Worm (Caenorhabditis elegans) whole organism, L4 larva: ENCODE measurements around the gene T27D12.1.
A peak's percentile ranks its signal among the peaks of the same experiment; 100 is the strongest.

Experiments
- F49E8.2 ChIP-seq: sonication (generic microtip); optimal IDR thresholded peaks from 2 replicates; lab custom pipeline; 2016; ENCODE audit warnings: missing compliant biosample characterization, mild to moderate bottlenecking, missing genetic modification characterization, borderline replicate concordance
- Y48G9A.11 ChIP-seq: fragments of 200-800 bp; sonication (Bioruptor generic); IDR thresholded peaks from 2 replicates; pipeline ENCODE4 v1.3.6; 2022; ENCODE audit warnings: missing genetic modification reagents, missing genetic modification characterization, missing compliant biosample characterization
- Y5F2A.4 ChIP-seq: fragments of 200-800 bp; sonication (Bioruptor generic); optimal IDR thresholded peaks from 2 replicates; lab custom pipeline; 2018; ENCODE audit warnings: mild to moderate bottlenecking, missing genetic modification characterization, missing compliant biosample characterization
- ZK337.2 ChIP-seq: fragments of 200-800 bp; sonication (Bioruptor generic); IDR thresholded peaks from 2 replicates; pipeline ENCODE4 v1.3.6; 2022; ENCODE audit warnings: missing genetic modification reagents, missing genetic modification characterization, missing compliant biosample characterization
- ama-1 ChIP-seq: fragments of 150-350 bp; optimal IDR thresholded peaks from 2 replicates; lab custom pipeline; 2014; ENCODE audit warnings: inconsistent platforms, mixed read lengths
- attf-4 ChIP-seq: sonication (generic microtip); optimal IDR thresholded peaks from 3 replicates; lab custom pipeline; 2017; ENCODE audit warnings: missing biosample characterization, missing genetic modification characterization
- ceh-44 ChIP-seq: fragments of 200-800 bp; sonication (Bioruptor generic); IDR thresholded peaks from 2 replicates; pipeline ENCODE4 v1.3.6; 2022; ENCODE audit warnings: missing genetic modification reagents, missing genetic modification characterization, missing compliant biosample characterization
- cey-2 ChIP-seq: sonication (generic microtip); optimal IDR thresholded peaks from 3 replicates; lab custom pipeline; 2017; ENCODE audit warnings: missing genetic modification characterization, mild to moderate bottlenecking, missing compliant biosample characterization, antibody characterized with exemption, borderline replicate concordance; ENCODE audit not compliant: insufficient read depth
- dmd-6 ChIP-seq: fragments of 200-800 bp; sonication (Bioruptor generic); IDR thresholded peaks from 2 replicates; pipeline ENCODE4 v1.3.6; 2022; ENCODE audit warnings: missing genetic modification reagents, missing genetic modification characterization, missing compliant biosample characterization
- dmd-9 ChIP-seq: fragments of 200-800 bp; sonication (Bioruptor generic); IDR thresholded peaks from 2 replicates; pipeline ENCODE4 v1.3.6; 2022; ENCODE audit warnings: missing genetic modification reagents, missing genetic modification characterization, missing compliant biosample characterization
- dpl-1 ChIP-seq: fragments of 150-350 bp; optimal IDR thresholded peaks from 2 replicates; lab custom pipeline; 2014; ENCODE audit warnings: missing biosample characterization, missing genetic modification reagents, missing genetic modification characterization
- dve-1 ChIP-seq: sonication (generic microtip); optimal IDR thresholded peaks from 2 replicates; lab custom pipeline; 2017; ENCODE audit warnings: antibody characterized with exemption, mild to moderate bottlenecking, missing genetic modification characterization, missing compliant biosample characterization; ENCODE audit not compliant: insufficient read depth
- egl-27 ChIP-seq: sonication (generic microtip); optimal IDR thresholded peaks from 3 replicates; lab custom pipeline; 2017; ENCODE audit warnings: missing biosample characterization, missing genetic modification reagents, missing genetic modification characterization
- hlh-30 ChIP-seq: sonication (generic microtip); optimal IDR thresholded peaks from 2 replicates; lab custom pipeline; 2017; ENCODE audit warnings: antibody characterized with exemption, mild to moderate bottlenecking, missing genetic modification characterization, missing compliant biosample characterization; ENCODE audit not compliant: insufficient read depth
- jun-1 ChIP-seq: fragments of 150-350 bp; optimal IDR thresholded peaks from 2 replicates; lab custom pipeline; 2014; ENCODE audit warnings: missing biosample characterization, missing genetic modification reagents, missing genetic modification characterization
- lin-1 ChIP-seq: fragments of 200-800 bp; sonication (Bioruptor generic); IDR thresholded peaks from 2 replicates; pipeline ENCODE4 v1.3.6; 2022; ENCODE audit warnings: missing genetic modification reagents, missing genetic modification characterization, missing compliant biosample characterization
- lin-29 ChIP-seq: fragments of 200-800 bp; sonication (Bioruptor generic); IDR thresholded peaks from 2 replicates; pipeline ENCODE4 v1.3.6; 2022; ENCODE audit warnings: missing genetic modification reagents, missing genetic modification characterization, missing compliant biosample characterization
- lin-38 ChIP-seq: fragments of 200-800 bp; sonication (Bioruptor generic); IDR thresholded peaks from 2 replicates; pipeline ENCODE4 v1.3.6; 2022; ENCODE audit warnings: missing genetic modification reagents, missing genetic modification characterization, missing compliant biosample characterization
- madf-5 ChIP-seq, 2 experiments: fragments of 200-800 bp; sonication (Bioruptor generic); IDR thresholded peaks; 2 replicates each; pipeline ENCODE4 v1.3.6; 2022; ENCODE audit warnings: missing compliant biosample characterization in 2 of 2, missing genetic modification characterization in 2 of 2
- mdl-1 ChIP-seq, 2 experiments: fragments of 150-350 bp in 1 of 2; sonication (generic microtip) in 1 of 2; optimal IDR thresholded peaks; 2 replicates each; lab custom pipeline; 2014 to 2017; ENCODE audit warnings: missing biosample characterization in 2 of 2, missing genetic modification characterization in 2 of 2
- mdt-29 ChIP-seq: fragments of 200-800 bp; sonication (Bioruptor generic); IDR thresholded peaks from 2 replicates; pipeline ENCODE4 v1.3.6; 2022; ENCODE audit warnings: missing genetic modification reagents, missing genetic modification characterization, missing compliant biosample characterization
- mep-1 ChIP-seq: fragments of 150-350 bp; sonication (generic microtip); optimal IDR thresholded peaks from 3 replicates; lab custom pipeline; 2014; ENCODE audit warnings: missing biosample characterization, missing genetic modification characterization
- mes-2 ChIP-seq: sonication (generic microtip); optimal IDR thresholded peaks from 2 replicates; lab custom pipeline; 2016; ENCODE audit warnings: missing genotype, mild to moderate bottlenecking, missing genetic modification characterization, missing compliant biosample characterization; ENCODE audit not compliant: poor library complexity, severe bottlenecking
- nhr-10 ChIP-seq: fragments of 150-350 bp; optimal IDR thresholded peaks from 2 replicates; lab custom pipeline; 2014; ENCODE audit warnings: missing biosample characterization, missing genetic modification characterization
- nhr-11 ChIP-seq: fragments of 150-350 bp; optimal IDR thresholded peaks from 2 replicates; lab custom pipeline; 2014; ENCODE audit warnings: missing biosample characterization, missing genetic modification characterization
- nhr-237 ChIP-seq: sonication (generic microtip); optimal IDR thresholded peaks from 2 replicates; lab custom pipeline; 2017; ENCODE audit warnings: missing biosample characterization, missing genetic modification characterization
- nhr-25 ChIP-seq: sonication (generic microtip); optimal IDR thresholded peaks from 2 replicates; lab custom pipeline; 2017; ENCODE audit warnings: missing genetic modification characterization, mild to moderate bottlenecking, missing compliant biosample characterization, antibody characterized with exemption, moderate library complexity, borderline replicate concordance; ENCODE audit not compliant: insufficient read depth
- nhr-28 ChIP-seq: fragments of 150-350 bp; optimal IDR thresholded peaks from 2 replicates; lab custom pipeline; 2014; ENCODE audit warnings: missing biosample characterization, missing genetic modification characterization
- nhr-42 ChIP-seq: fragments of 200-800 bp; sonication (Bioruptor generic); IDR thresholded peaks from 2 replicates; pipeline ENCODE4 v1.3.6; 2022; ENCODE audit warnings: missing genetic modification characterization, missing compliant biosample characterization
- pha-4 ChIP-seq, 2 experiments: fragments of 150-350 bp in 1 of 2; fragments of 200-800 bp in 1 of 2; sonication (Bioruptor generic) in 1 of 2; IDR thresholded peaks in 1 of 2; optimal IDR thresholded peaks in 1 of 2; 2 replicates each; pipeline versions ENCODE4 v1.3.6 to Lab custom; 2014 to 2022; ENCODE audit warnings: missing genetic modification characterization in 2 of 2, missing genetic modification reagents in 2 of 2, missing biosample characterization in 1 of 2, missing compliant biosample characterization in 1 of 2
- php-3 ChIP-seq: fragments of 200-800 bp; sonication (Bioruptor generic); IDR thresholded peaks from 2 replicates; pipeline ENCODE4 v1.3.6; 2022; ENCODE audit warnings: missing genetic modification reagents, missing genetic modification characterization, missing compliant biosample characterization
- skn-1 ChIP-seq: fragments of 150-350 bp; optimal IDR thresholded peaks from 2 replicates; lab custom pipeline; 2014; ENCODE audit warnings: missing biosample characterization, missing genetic modification characterization
- spr-3 ChIP-seq: fragments of 200-800 bp; sonication (Bioruptor generic); optimal IDR thresholded peaks from 2 replicates; lab custom pipeline; 2018; ENCODE audit warnings: mild to moderate bottlenecking, missing genetic modification characterization, missing compliant biosample characterization
- tag-97 ChIP-seq: fragments of 200-800 bp; sonication (Bioruptor generic); IDR thresholded peaks from 2 replicates; pipeline ENCODE4 v1.3.6; 2022; ENCODE audit warnings: missing genetic modification characterization, missing compliant biosample characterization
- unc-130 ChIP-seq: sonication (generic microtip); optimal IDR thresholded peaks from 2 replicates; lab custom pipeline; 2016; ENCODE audit warnings: missing genetic modification reagents, missing genetic modification characterization, missing compliant biosample characterization
- unc-62 ChIP-seq, 3 experiments: fragments of 150-350 bp in 1 of 3; sonication (generic microtip); optimal IDR thresholded peaks in 2 of 3; peaks in 1 of 3; 1 replicate in 1 of 3; 2 replicates in 2 of 3; lab custom pipeline; 2014 to 2017; ENCODE audit warnings: missing biosample characterization in 3 of 3, missing genetic modification characterization in 3 of 3, missing genetic modification reagents in 3 of 3, missing genotype in 1 of 3
- zip-11 ChIP-seq: fragments of 200-800 bp; sonication (Bioruptor generic); IDR thresholded peaks from 2 replicates; pipeline ENCODE4 v1.3.6; 2022; ENCODE audit warnings: missing genetic modification characterization, missing compliant biosample characterization
- zip-2 ChIP-seq: fragments of 150-350 bp; optimal IDR thresholded peaks from 2 replicates; lab custom pipeline; 2014; ENCODE audit warnings: missing biosample characterization, missing genetic modification characterization

The T27D12.1 gene

ce11 chrII:11860623-11861079 is 18.2 kb downstream of the T27D12.1 start, which contains the start of gene K12D12.5:
Gene K12D12.5 (plus strand): TSS chrII:11861029.
- no peak for TF ChIP-seq php-3
- peak; percentile 34; the same call in 1 of the 2 replicates for TF ChIP-seq dmd-6 (GFP tag; lab: Robert Waterston, UW)
- 0 out of 2 replicates have a peak, but pooled peaks have one; percentile 21 for TF ChIP-seq dmd-9 (GFP tag; lab: Robert Waterston, UW)
- TF ChIP-seq mdl-1 (tag; optimal IDR thresholded peaks at IDR 0.05; lab: Kevin White, UChicago) = no peak
- TF ChIP-seq ama-1 (lab: Kevin White, UChicago) = no peak
- peak; percentile 42 for TF ChIP-seq F49E8.2 (tag; lab: Kevin White, UChicago)
- TF ChIP-seq dve-1 = no peak
- TF ChIP-seq mes-2 (tag; lab: Kevin White, UChicago) = peak; percentile 80
- no peak for TF ChIP-seq zip-2 (tag; lab: Kevin White, UChicago)
- TF ChIP-seq Y48G9A.11 = peak; percentile 58
- TF ChIP-seq unc-130 = peak; percentile 93
- TF ChIP-seq lin-38 = 0 out of 2 replicates have a peak, but pooled peaks have one; percentile 27
- TF ChIP-seq zip-11 (GFP tag; lab: Robert Waterston, UW) = no peak
- TF ChIP-seq Y5F2A.4 (GFP tag; lab: Kevin White, UChicago) = no peak
- TF ChIP-seq unc-62 (GFP tag; optimal IDR thresholded peaks at IDR 0.05 in 1 of 2; lab: Kevin White, UChicago) = no peak
- TF ChIP-seq unc-62 (tag; optimal IDR thresholded peaks at IDR 0.05; lab: Kevin White, UChicago) = no peak
- TF ChIP-seq egl-27 (tag; lab: Kevin White, UChicago) = no peak
- TF ChIP-seq mdt-29 (GFP tag; lab: Robert Waterston, UW) = no peak
- TF ChIP-seq nhr-10 = no peak
- TF ChIP-seq nhr-42 (GFP tag; lab: Robert Waterston, UW) = no peak
- no peak for TF ChIP-seq lin-29

- TF ChIP-seq jun-1 (tag; lab: Kevin White, UChicago) = no peak
- TF ChIP-seq cey-2 (tag; lab: Kevin White, UChicago) = no peak
- no peak for TF ChIP-seq lin-1 (GFP tag; lab: Robert Waterston, UW)
- TF ChIP-seq pha-4 (GFP tag; IDR thresholded peaks at IDR 0.05; lab: Robert Waterston, UW) = no peak
- no peak for TF ChIP-seq pha-4 (tag; optimal IDR thresholded peaks at IDR 0.05; lab: Kevin White, UChicago)
- TF ChIP-seq dpl-1 (GFP tag; lab: Kevin White, UChicago) = no peak
- no peak for TF ChIP-seq madf-5 (GFP tag; IDR thresholded peaks at IDR 0.05; lab: Robert Waterston, UW)
- TF ChIP-seq ceh-44 = no peak
- TF ChIP-seq attf-4 (tag; lab: Kevin White, UChicago) = no peak
- no peak for TF ChIP-seq dmd-6 (GFP tag; lab: Robert Waterston, UW)
- TF ChIP-seq hlh-30 (tag; lab: Kevin White, UChicago) = no peak
- no peak for TF ChIP-seq skn-1 (tag; lab: Kevin White, UChicago)
- no peak for TF ChIP-seq tag-97 (GFP tag; lab: Robert Waterston, UW)
- no peak for TF ChIP-seq nhr-11
- no peak for TF ChIP-seq mep-1 (tag; lab: Kevin White, UChicago)
- no peak for TF ChIP-seq spr-3 (GFP tag; lab: Kevin White, UChicago)
- no peak for TF ChIP-seq nhr-237
- TF ChIP-seq ZK337.2 (GFP tag; lab: Robert Waterston, UW) = no peak
- no peak for TF ChIP-seq nhr-28 (tag; lab: Kevin White, UChicago)
- no peak for TF ChIP-seq nhr-25 (tag; lab: Kevin White, UChicago)
These were observed 23.2 kb downstream of the T27D12.1 start, which contains the start of gene K12D12.4 for ce11 chrII:11865644-11866043. Gene K12D12.4 (minus strand): TSS chrII:11865744.
